Worm (Caenorhabditis elegans) whole organism, midembryonic: ENCODE results near the gene C06C6.8.

ENCODE experiments used
- T22C8.4 ChIP-seq: fragments of 200-800 bp; sonication (Bioruptor generic); IDR thresholded peaks from 2 replicates; pipeline ENCODE4 v1.3.6; 2022; ENCODE audit warnings: missing genetic modification characterization, missing compliant biosample characterization
- cog-1 ChIP-seq: sonication (generic microtip); optimal IDR thresholded peaks from 2 replicates; lab custom pipeline; 2016; ENCODE audit warnings: missing genetic modification characterization, missing compliant biosample characterization
- klf-2 ChIP-seq: fragments of 200-800 bp; sonication (Bioruptor generic); conservative IDR thresholded peaks from 2 replicates; pipeline ENCODE4 v1.3.6; 2022; ENCODE audit warnings: missing genetic modification reagents, missing genetic modification characterization, missing compliant biosample characterization
- ztf-23 ChIP-seq: fragments of 200-800 bp; sonication (Bioruptor generic); IDR thresholded peaks from 2 replicates; pipeline ENCODE4 v1.3.6; 2022; ENCODE audit warnings: missing genetic modification reagents, missing genetic modification characterization, missing compliant biosample characterization
- ztf-29 ChIP-seq: fragments of 200-800 bp; sonication (Bioruptor generic); IDR thresholded peaks from 2 replicates; pipeline ENCODE4 v1.3.6; 2022; ENCODE audit warnings: missing genetic modification reagents, missing genetic modification characterization, missing compliant biosample characterization

ce11 chrV:16023051-16023450 is 26.1 kb downstream of the C06C6.8 start, which contains the start of gene cwc-15:
- TF ChIP-seq cog-1 (tag; lab: Kevin White, UChicago): no peak
- no peak for TF ChIP-seq klf-2 (GFP tag; lab: Robert Waterston, UW)
- TF ChIP-seq ztf-29 (GFP tag; lab: Robert Waterston, UW): no peak
- no peak for TF ChIP-seq T22C8.4 (GFP tag; lab: Robert Waterston, UW)
- TF ChIP-seq ztf-23 (GFP tag; lab: Robert Waterston, UW): no peak
